Fruit fly (Drosophila melanogaster) whole organism, embryonic: Measurements from ENCODE around the gene CG9263.
A peak's percentile ranks its signal among the peaks of the same experiment; 100 is the strongest.

Source experiments
- Adf1 ChIP-seq: fragments of 200-800 bp; sonication (Bioruptor generic); IDR thresholded peaks from 2 replicates; pipeline ENCODE4 v1.3.6; 2022; ENCODE audit warnings: missing biosample characterization, missing genetic modification characterization
- B-H2 ChIP-seq: fragments of 200-800 bp; sonication (Bioruptor generic); optimal IDR thresholded peaks from 2 replicates; lab custom pipeline; 2018; ENCODE audit warnings: missing biosample characterization, mild to moderate bottlenecking, missing genetic modification characterization
- CG10979 ChIP-seq: fragments of 200-800 bp; sonication (Bioruptor generic); optimal IDR thresholded peaks from 2 replicates; lab custom pipeline; 2018; ENCODE audit warnings: missing biosample characterization, mild to moderate bottlenecking, missing genetic modification characterization, moderate library complexity
- CG12071 ChIP-seq: fragments of 200-800 bp; sonication (Bioruptor generic); optimal IDR thresholded peaks from 3 replicates; lab custom pipeline; 2018; ENCODE audit warnings: missing biosample characterization, mild to moderate bottlenecking, missing genetic modification characterization
- CG13287 ChIP-seq: fragments of 200-800 bp; sonication (Bioruptor generic); IDR thresholded peaks from 2 replicates; pipeline ENCODE4 v1.3.6; 2022; ENCODE audit warnings: missing biosample characterization, missing genetic modification characterization; ENCODE audit not compliant: partially characterized antibody
- CG13424 ChIP-seq: fragments of 200-800 bp; sonication (Bioruptor generic); optimal IDR thresholded peaks from 2 replicates; lab custom pipeline; 2019; ENCODE audit warnings: missing biosample characterization, mild to moderate bottlenecking, missing genetic modification characterization, moderate library complexity
- CG13894 ChIP-seq: fragments of 200-800 bp; sonication (Bioruptor generic); optimal IDR thresholded peaks from 3 replicates; lab custom pipeline; 2018; ENCODE audit warnings: missing biosample characterization, mild to moderate bottlenecking, missing genetic modification characterization, moderate library complexity
- CG14014 ChIP-seq: fragments of 200-800 bp; sonication (Bioruptor generic); IDR thresholded peaks from 2 replicates; pipeline ENCODE4 v1.3.6; 2022; ENCODE audit warnings: missing biosample characterization, missing genetic modification characterization
- CG15514 ChIP-seq: fragments of 200-800 bp; sonication (Bioruptor generic); optimal IDR thresholded peaks from 3 replicates; lab custom pipeline; 2017; ENCODE audit warnings: missing biosample characterization, missing genetic modification characterization, mild to moderate bottlenecking, moderate library complexity, missing genetic modification reagents
- CG16813 ChIP-seq: fragments of 200-800 bp; sonication (Bioruptor generic); IDR thresholded peaks from 3 replicates; pipeline ENCODE4 v1.3.6; 2022; ENCODE audit warnings: missing biosample characterization, missing genetic modification characterization; ENCODE audit not compliant: partially characterized antibody
- CG3847 ChIP-seq: fragments of 200-800 bp; sonication (Bioruptor generic); IDR thresholded peaks from 2 replicates; pipeline ENCODE4 v1.3.6; 2022; ENCODE audit warnings: missing biosample characterization, missing genetic modification characterization
- CG7839 ChIP-seq: fragments of 200-800 bp; sonication (Bioruptor generic); optimal IDR thresholded peaks from 3 replicates; lab custom pipeline; 2018; ENCODE audit warnings: missing biosample characterization, mild to moderate bottlenecking, missing genetic modification characterization, moderate library complexity
- CG7987 ChIP-seq: fragments of 200-800 bp; sonication (Bioruptor generic); optimal IDR thresholded peaks from 2 replicates; lab custom pipeline; 2018; ENCODE audit warnings: missing biosample characterization, mild to moderate bottlenecking, missing genetic modification characterization, moderate library complexity
- CrebB ChIP-seq: fragments of 200-800 bp; sonication (Bioruptor generic); optimal IDR thresholded peaks from 3 replicates; lab custom pipeline; 2018; ENCODE audit warnings: missing biosample characterization, mild to moderate bottlenecking, missing genetic modification characterization
- D ChIP-seq, 2 experiments: fragments of 200-800 bp in 1 of 2; fragments of >200 bp in 1 of 2; sonication (Bioruptor generic) in 1 of 2; optimal IDR thresholded peaks; 2 replicates in 1 of 2; 3 replicates in 1 of 2; lab custom pipeline; 2017; ENCODE audit warnings: mild to moderate bottlenecking in 1 of 2, missing biosample characterization in 1 of 2, missing genetic modification characterization in 1 of 2, missing genetic modification reagents in 1 of 2
- Eip74EF ChIP-seq, 2 experiments: fragments of 200-800 bp in 1 of 2; fragments of >200 bp in 1 of 2; sonication (Bioruptor generic) in 1 of 2; optimal IDR thresholded peaks; 2 replicates each; lab custom pipeline; 2017 to 2019; ENCODE audit warnings: missing biosample characterization in 2 of 2, missing genetic modification characterization in 2 of 2, mild to moderate bottlenecking in 1 of 2, moderate library complexity in 1 of 2
- Fer1 ChIP-seq: fragments of 200-800 bp; sonication (Bioruptor generic); optimal IDR thresholded peaks from 2 replicates; lab custom pipeline; 2017; ENCODE audit warnings: missing biosample characterization, mild to moderate bottlenecking, missing genetic modification characterization
- H2.0 ChIP-seq: fragments of 200-800 bp; sonication (Bioruptor generic); IDR thresholded peaks from 2 replicates; pipeline ENCODE4 v1.3.6; 2022; ENCODE audit warnings: missing biosample characterization, missing genetic modification characterization
- Hey ChIP-seq: fragments of 200-800 bp; sonication (Bioruptor generic); optimal IDR thresholded peaks from 3 replicates; lab custom pipeline; 2018; ENCODE audit warnings: missing biosample characterization, mild to moderate bottlenecking, missing genetic modification characterization
- Hmr ChIP-seq: fragments of 200-800 bp; sonication (Bioruptor generic); optimal IDR thresholded peaks from 3 replicates; lab custom pipeline; 2017; ENCODE audit warnings: mild to moderate bottlenecking, missing biosample characterization, missing genetic modification reagents, missing genetic modification characterization
- Jarid2 ChIP-seq: fragments of 200-800 bp; sonication (Bioruptor generic); optimal IDR thresholded peaks from 3 replicates; lab custom pipeline; 2017; ENCODE audit warnings: mild to moderate bottlenecking, missing biosample characterization, missing genetic modification reagents, missing genetic modification characterization
- MESR4 ChIP-seq: fragments of 200-800 bp; sonication (Bioruptor generic); optimal IDR thresholded peaks from 2 replicates; lab custom pipeline; 2018; ENCODE audit warnings: missing biosample characterization, mild to moderate bottlenecking, missing genetic modification characterization, moderate library complexity
- Mad ChIP-seq: fragments of 200-800 bp; sonication (Bioruptor generic); optimal IDR thresholded peaks from 2 replicates; lab custom pipeline; 2016; ENCODE audit warnings: missing biosample characterization, missing genetic modification characterization
- Max ChIP-seq: fragments of 200-800 bp; sonication (Bioruptor generic); optimal IDR thresholded peaks from 2 replicates; lab custom pipeline; 2016; ENCODE audit warnings: missing biosample characterization, mild to moderate bottlenecking, missing genetic modification characterization
- NK7.1 ChIP-seq: fragments of 200-800 bp; sonication (Bioruptor generic); optimal IDR thresholded peaks from 3 replicates; lab custom pipeline; 2016; ENCODE audit warnings: missing biosample characterization, missing genetic modification characterization
- Rx ChIP-seq: fragments of 200-800 bp; sonication (Bioruptor generic); IDR thresholded peaks from 2 replicates; pipeline ENCODE4 v1.3.6; 2022; ENCODE audit warnings: missing biosample characterization, missing genetic modification characterization
- Sox102F ChIP-seq: fragments of 200-800 bp; sonication (Bioruptor generic); optimal IDR thresholded peaks from 2 replicates; lab custom pipeline; 2018; ENCODE audit warnings: missing biosample characterization, mild to moderate bottlenecking, missing genetic modification characterization, moderate library complexity
- aop ChIP-seq: fragments of 200-800 bp; sonication (Bioruptor generic); IDR thresholded peaks from 2 replicates; pipeline ENCODE4 v1.3.6; 2022; ENCODE audit warnings: missing biosample characterization, missing genetic modification characterization
- da ChIP-seq: fragments of 200-800 bp; sonication (Bioruptor generic); optimal IDR thresholded peaks from 2 replicates; lab custom pipeline; 2016; ENCODE audit warnings: missing biosample characterization, missing genetic modification characterization
- dmrt99B ChIP-seq: fragments of 200-800 bp; sonication (Bioruptor generic); optimal IDR thresholded peaks from 2 replicates; lab custom pipeline; 2018; ENCODE audit warnings: missing biosample characterization, mild to moderate bottlenecking, missing genetic modification characterization, moderate library complexity
- hbn ChIP-seq: fragments of 200-800 bp; sonication (Bioruptor generic); IDR thresholded peaks from 2 replicates; pipeline ENCODE4 v1.3.6; 2022; ENCODE audit warnings: missing biosample characterization, missing genetic modification characterization; ENCODE audit not compliant: partially characterized antibody
- luna ChIP-seq: fragments of 200-800 bp; sonication (Bioruptor generic); optimal IDR thresholded peaks from 2 replicates; lab custom pipeline; 2016; ENCODE audit warnings: missing biosample characterization, missing genetic modification characterization
- nmo ChIP-seq: fragments of 200-800 bp; sonication (Bioruptor generic); optimal IDR thresholded peaks from 2 replicates; lab custom pipeline; 2018; ENCODE audit warnings: missing biosample characterization, mild to moderate bottlenecking, missing genetic modification characterization, moderate library complexity
- pum ChIP-seq: fragments of 200-800 bp; sonication (Bioruptor generic); optimal IDR thresholded peaks from 2 replicates; lab custom pipeline; 2016; ENCODE audit warnings: missing biosample characterization, missing genetic modification characterization
- repo ChIP-seq: fragments of 200-800 bp; sonication (Bioruptor generic); optimal IDR thresholded peaks from 2 replicates; lab custom pipeline; 2016; ENCODE audit warnings: missing biosample characterization, missing genetic modification characterization
- sc ChIP-seq, 3 experiments: fragments of >200 bp in 2 of 3; fragments of 200-800 bp in 1 of 3; sonication (Bioruptor generic) in 1 of 3; optimal IDR thresholded peaks; 2 replicates in 2 of 3; 3 replicates in 1 of 3; lab custom pipeline; 2017; ENCODE audit warnings: mild to moderate bottlenecking in 1 of 3, missing biosample characterization in 1 of 3, missing genetic modification characterization in 1 of 3, missing genetic modification reagents in 1 of 3
- sd ChIP-seq: fragments of 200-800 bp; sonication (Bioruptor generic); optimal IDR thresholded peaks from 3 replicates; lab custom pipeline; 2018; ENCODE audit warnings: missing biosample characterization, mild to moderate bottlenecking, missing genetic modification characterization, moderate library complexity
- sima ChIP-seq: fragments of 200-800 bp; sonication (Bioruptor generic); optimal IDR thresholded peaks from 2 replicates; lab custom pipeline; 2016; ENCODE audit warnings: missing biosample characterization, missing genetic modification characterization
- sob ChIP-seq: fragments of 200-800 bp; sonication (Bioruptor generic); IDR thresholded peaks from 2 replicates; pipeline ENCODE4 v1.3.6; 2022; ENCODE audit warnings: missing biosample characterization, missing genetic modification characterization
- sqz ChIP-seq: fragments of 200-800 bp; sonication (Bioruptor generic); optimal IDR thresholded peaks from 3 replicates; lab custom pipeline; 2018; ENCODE audit warnings: missing biosample characterization, mild to moderate bottlenecking, missing genetic modification characterization
- ssp ChIP-seq: fragments of 200-800 bp; sonication (Bioruptor generic); IDR thresholded peaks from 2 replicates; pipeline ENCODE4 v1.3.6; 2022; ENCODE audit warnings: missing biosample characterization, missing genetic modification characterization
- tgo ChIP-seq: fragments of 200-800 bp; sonication (Bioruptor generic); IDR thresholded peaks from 3 replicates; pipeline ENCODE4 v1.3.6; 2022; ENCODE audit warnings: missing biosample characterization, missing genetic modification characterization
- twi ChIP-seq: fragments of 200-800 bp; optimal IDR thresholded peaks from 2 replicates; lab custom pipeline; 2019; ENCODE audit warnings: missing biosample characterization, mild to moderate bottlenecking, missing genetic modification characterization, moderate library complexity
- unpg ChIP-seq: fragments of 200-800 bp; sonication (Bioruptor generic); optimal IDR thresholded peaks from 3 replicates; lab custom pipeline; 2018; ENCODE audit warnings: missing biosample characterization, mild to moderate bottlenecking, missing genetic modification characterization, moderate library complexity
- zfh2 ChIP-seq: fragments of 200-800 bp; sonication (Bioruptor generic); optimal IDR thresholded peaks from 2 replicates; lab custom pipeline; 2016; ENCODE audit warnings: missing biosample characterization, missing genetic modification characterization

The CG9263 gene

dm6 chr2L:13548786-13549780 is 6.7 kb upstream of the CG9263 start, which contains the start of gene B4 (continued):
- TF ChIP-seq Hey (peak; percentile 88), CG13894 (peak; percentile 67), CrebB (tag; lab: Kevin White, UChicago) (peak; percentile 64), twi (tag; lab: Kevin White, UChicago) (no peak), Rx (no peak), nmo (GFP tag; lab: Kevin White, UChicago) (no peak), aop (GFP tag; lab: Robert Waterston, UW) (0 out of 2 replicates have a peak, but pooled peaks have one; percentile 41), ssp (GFP tag; lab: Robert Waterston, UW) (0 out of 2 replicates have a peak, but pooled peaks have one; percentile 5), dmrt99B (tag; lab: Kevin White, UChicago) (peak; percentile 39), da (GFP tag; lab: Kevin White, UChicago) (peak; percentile 9), tgo (GFP tag; lab: Robert Waterston, UW) (no peak), CG14014 (peak; percentile 37; the same call in 1 of the 2 replicates), Jarid2 (peak; percentile 96), D (optimal IDR thresholded peaks at IDR 0.05; lab: Kevin White, UChicago) (no peak), D (GFP tag; optimal IDR thresholded peaks at IDR 0.05; lab: Kevin White, UChicago) (peak; percentile 42), CG13287 (GFP tag; lab: Robert Waterston, UW) (peak; percentile 66), NK7.1 (GFP tag; lab: Kevin White, UChicago) (peak; percentile 2), sd (tag; lab: Kevin White, UChicago) (peak; percentile 26), CG7839 (tag; lab: Kevin White, UChicago) (no peak), sqz (GFP tag; lab: Kevin White, UChicago) (peak; percentile 94), MESR4 (GFP tag; lab: Kevin White, UChicago) (peak; percentile 51), Hmr (GFP tag; lab: Kevin White, UChicago) (peak; percentile 65), CG10979 (tag; lab: Kevin White, UChicago) (no peak), Sox102F (GFP tag; lab: Kevin White, UChicago) (no peak), hbn (GFP tag; lab: Robert Waterston, UW) (no peak), zfh2 (GFP tag; lab: Kevin White, UChicago) (peak; percentile 1), CG15514 (GFP tag; lab: Kevin White, UChicago) (peak; percentile 57), Adf1 (GFP tag; lab: Robert Waterston, UW) (peak; percentile 58; the same call in 1 of the 2 replicates), sob (peak; percentile 49; the same call in 1 of the 2 replicates), pum (GFP tag; lab: Kevin White, UChicago) (no peak), Max (GFP tag; lab: Kevin White, UChicago) (peak; percentile 27), B-H2 (GFP tag; lab: Kevin White, UChicago) (peak; percentile 72), Eip74EF (GFP tag; optimal IDR thresholded peaks at IDR 0.05; lab: Kevin White, UChicago) (peak in 1 of 2 experiments; percentile 37), unpg (peak; percentile 49), CG12071 (GFP tag; lab: Kevin White, UChicago) (peak; percentile 72), CG7987 (GFP tag; lab: Kevin White, UChicago) (peak; percentile 81), CG16813 (GFP tag; lab: Robert Waterston, UW) (no peak), luna (GFP tag; lab: Kevin White, UChicago) (peak; percentile 0), Fer1 (GFP tag; lab: Kevin White, UChicago) (peak; percentile 58), Mad (GFP tag; lab: Kevin White, UChicago) (no peak), CG13424 (tag; lab: Kevin White, UChicago) (no peak), repo (GFP tag; lab: Kevin White, UChicago) (peak; percentile 44), sima (GFP tag; lab: Kevin White, UChicago) (no peak), CG3847 (GFP tag; lab: Robert Waterston, UW) (peak; percentile 38; the same call in 1 of the 2 replicates), sc (optimal IDR thresholded peaks at IDR 0.05; lab: Kevin White, UChicago) (no peak), sc (GFP tag; optimal IDR thresholded peaks at IDR 0.05; lab: Kevin White, UChicago) (no peak), H2.0 (no peak)
